Worm (Caenorhabditis elegans) whole organism, late embryonic: Measurements from ENCODE around the gene txbp-3.

Source experiments
- eyg-1 ChIP-seq: sonication (generic microtip); optimal IDR thresholded peaks from 2 replicates; lab custom pipeline; 2016; ENCODE audit warnings: missing genotype, missing genetic modification characterization, missing compliant biosample characterization
- lin-11 ChIP-seq: fragments of 200-800 bp; sonication (Bioruptor generic); optimal IDR thresholded peaks from 2 replicates; lab custom pipeline; 2018; ENCODE audit warnings: mild to moderate bottlenecking, missing genetic modification characterization, missing compliant biosample characterization

- TF ChIP-seq lin-11 (tag; lab: Kevin White, UChicago) (no peak), eyg-1 (no peak)
These were observed 2.5 kb downstream of the txbp-3 start, which contains the start of gene C45G9.14 for ce11 chrIII:5044709-5045108.
